Worm (Caenorhabditis elegans) whole organism, late embryonic: ENCODE measurements around the gene C56C10.4.

Experiments used
- C08G9.2 ChIP-seq: sonication (generic microtip); optimal IDR thresholded peaks from 2 replicates; lab custom pipeline; 2016; ENCODE audit warnings: mild to moderate bottlenecking, missing genetic modification characterization, moderate library complexity, missing compliant biosample characterization
- C38D4.7 ChIP-seq: fragments of 200-800 bp; sonication (Bioruptor generic); optimal IDR thresholded peaks from 2 replicates; lab custom pipeline; 2018; ENCODE audit warnings: mild to moderate bottlenecking, missing genetic modification characterization, moderate library complexity, missing compliant biosample characterization
- F13H6.1 ChIP-seq: sonication (generic microtip); optimal IDR thresholded peaks from 2 replicates; lab custom pipeline; 2016; ENCODE audit warnings: missing genetic modification characterization, missing compliant biosample characterization
- K02D7.2 ChIP-seq: sonication (generic microtip); optimal IDR thresholded peaks from 2 replicates; lab custom pipeline; 2017; ENCODE audit warnings: mild to moderate bottlenecking, missing genetic modification characterization, missing compliant biosample characterization
- ahr-1 ChIP-seq: sonication (generic microtip); optimal IDR thresholded peaks from 2 replicates; lab custom pipeline; 2016; ENCODE audit warnings: missing genetic modification characterization, missing compliant biosample characterization
- ceh-14 ChIP-seq: sonication (generic microtip); optimal IDR thresholded peaks from 2 replicates; lab custom pipeline; 2016; ENCODE audit warnings: missing genotype, missing genetic modification characterization, missing compliant biosample characterization
- ceh-22 ChIP-seq: sonication (generic microtip); optimal IDR thresholded peaks from 2 replicates; lab custom pipeline; 2017; ENCODE audit warnings: missing biosample characterization, missing genetic modification characterization
- ceh-30 ChIP-seq: fragments of 150-350 bp; optimal IDR thresholded peaks from 2 replicates; lab custom pipeline; 2014; ENCODE audit warnings: missing biosample characterization, missing genetic modification characterization
- ceh-34 ChIP-seq: sonication (generic microtip); optimal IDR thresholded peaks from 2 replicates; lab custom pipeline; 2016; ENCODE audit warnings: mild to moderate bottlenecking, missing genetic modification characterization, missing compliant biosample characterization
- ceh-45 ChIP-seq: fragments of 200-800 bp; sonication (Bioruptor generic); IDR thresholded peaks from 2 replicates; pipeline ENCODE4 v1.3.6; 2022; ENCODE audit warnings: missing genetic modification reagents, missing genetic modification characterization, missing compliant biosample characterization
- ceh-48 ChIP-seq: sonication (generic microtip); optimal IDR thresholded peaks from 2 replicates; lab custom pipeline; 2016; ENCODE audit warnings: missing genetic modification characterization, inconsistent platforms, missing compliant biosample characterization
- ceh-6 ChIP-seq: fragments of 200-800 bp; sonication (Bioruptor generic); optimal IDR thresholded peaks from 2 replicates; lab custom pipeline; 2018; ENCODE audit warnings: mild to moderate bottlenecking, missing genetic modification characterization, missing compliant biosample characterization
- ceh-9 ChIP-seq: sonication (generic microtip); optimal IDR thresholded peaks from 2 replicates; lab custom pipeline; 2016; ENCODE audit warnings: mild to moderate bottlenecking, missing genetic modification characterization, inconsistent platforms, missing compliant biosample characterization
- dmd-4 ChIP-seq: sonication (generic microtip); optimal IDR thresholded peaks from 2 replicates; lab custom pipeline; 2016; ENCODE audit warnings: borderline replicate concordance, missing genetic modification characterization, missing compliant biosample characterization
- dve-1 ChIP-seq: sonication (generic microtip); optimal IDR thresholded peaks from 2 replicates; lab custom pipeline; 2017; ENCODE audit warnings: antibody characterized with exemption, mild to moderate bottlenecking, missing genetic modification characterization, missing compliant biosample characterization
- elt-4 ChIP-seq: sonication (generic microtip); optimal IDR thresholded peaks from 2 replicates; lab custom pipeline; 2016; ENCODE audit warnings: missing genetic modification characterization, missing compliant biosample characterization
- ets-4 ChIP-seq: sonication (generic microtip); optimal IDR thresholded peaks from 2 replicates; lab custom pipeline; 2016; ENCODE audit warnings: missing genetic modification characterization, missing compliant biosample characterization
- eyg-1 ChIP-seq: sonication (generic microtip); optimal IDR thresholded peaks from 2 replicates; lab custom pipeline; 2016; ENCODE audit warnings: missing genotype, missing genetic modification characterization, missing compliant biosample characterization
- fax-1 ChIP-seq: sonication (generic microtip); optimal IDR thresholded peaks from 2 replicates; lab custom pipeline; 2016; ENCODE audit warnings: missing genotype, missing genetic modification characterization, missing compliant biosample characterization
- gmeb-2 ChIP-seq: sonication (generic microtip); optimal IDR thresholded peaks from 2 replicates; lab custom pipeline; 2016; ENCODE audit warnings: missing genetic modification characterization, inconsistent platforms, missing compliant biosample characterization
- hlh-30 ChIP-seq: sonication (generic microtip); optimal IDR thresholded peaks from 2 replicates; lab custom pipeline; 2017; ENCODE audit warnings: antibody characterized with exemption, missing genetic modification characterization, missing compliant biosample characterization; ENCODE audit not compliant: insufficient read depth
- hlh-6 ChIP-seq: sonication (generic microtip); optimal IDR thresholded peaks from 2 replicates; lab custom pipeline; 2016; ENCODE audit warnings: missing genotype, missing genetic modification characterization, missing compliant biosample characterization
- lin-11 ChIP-seq: fragments of 200-800 bp; sonication (Bioruptor generic); optimal IDR thresholded peaks from 2 replicates; lab custom pipeline; 2018; ENCODE audit warnings: mild to moderate bottlenecking, missing genetic modification characterization, missing compliant biosample characterization
- madf-2 ChIP-seq: sonication (generic microtip); optimal IDR thresholded peaks from 2 replicates; lab custom pipeline; 2017; ENCODE audit warnings: missing genetic modification characterization, missing compliant biosample characterization
- nfya-1 ChIP-seq: sonication (generic microtip); optimal IDR thresholded peaks from 2 replicates; lab custom pipeline; 2017; ENCODE audit warnings: missing genetic modification characterization, mild to moderate bottlenecking, missing compliant biosample characterization, antibody characterized with exemption, moderate library complexity
- nhr-11 ChIP-seq: fragments of 150-350 bp; optimal IDR thresholded peaks from 2 replicates; lab custom pipeline; 2014; ENCODE audit warnings: missing biosample characterization, missing genetic modification characterization
- nhr-232 ChIP-seq: sonication (generic microtip); optimal IDR thresholded peaks from 2 replicates; lab custom pipeline; 2016; ENCODE audit warnings: missing genetic modification characterization, missing compliant biosample characterization
- odd-2 ChIP-seq: sonication (generic microtip); optimal IDR thresholded peaks from 2 replicates; lab custom pipeline; 2017; ENCODE audit warnings: antibody characterized with exemption, mild to moderate bottlenecking, missing genetic modification characterization, missing compliant biosample characterization
- pag-3 ChIP-seq: sonication (generic microtip); optimal IDR thresholded peaks from 2 replicates; lab custom pipeline; 2016; ENCODE audit warnings: missing compliant biosample characterization, missing genetic modification characterization, borderline replicate concordance
- pat-9 ChIP-seq: fragments of 200-800 bp; sonication (Bioruptor generic); optimal IDR thresholded peaks from 2 replicates; lab custom pipeline; 2018; ENCODE audit warnings: mild to moderate bottlenecking, missing genetic modification characterization, moderate library complexity, missing compliant biosample characterization
- pax-1 ChIP-seq: fragments of 150-350 bp; optimal IDR thresholded peaks from 2 replicates; lab custom pipeline; 2014; ENCODE audit warnings: missing biosample characterization, missing genetic modification characterization
- pha-2 ChIP-seq: sonication (generic microtip); optimal IDR thresholded peaks from 2 replicates; lab custom pipeline; 2017; ENCODE audit warnings: mild to moderate bottlenecking, missing genetic modification characterization, missing compliant biosample characterization
- pha-4 ChIP-seq: fragments of 150-350 bp; optimal IDR thresholded peaks from 2 replicates; lab custom pipeline; 2018; ENCODE audit warnings: missing biosample characterization, missing genetic modification reagents, missing genetic modification characterization
- pqm-1 ChIP-seq: sonication (generic microtip); optimal IDR thresholded peaks from 2 replicates; lab custom pipeline; 2016; ENCODE audit warnings: missing genetic modification characterization, missing compliant biosample characterization
- pros-1 ChIP-seq: fragments of 150-350 bp; optimal IDR thresholded peaks from 2 replicates; lab custom pipeline; 2014; ENCODE audit warnings: missing biosample characterization, missing genetic modification reagents, missing genetic modification characterization
- rnt-1 ChIP-seq: sonication (generic microtip); optimal IDR thresholded peaks from 2 replicates; lab custom pipeline; 2016; ENCODE audit warnings: missing genetic modification characterization, missing compliant biosample characterization
- sox-2 ChIP-seq: fragments of 200-800 bp; sonication (Bioruptor generic); IDR thresholded peaks from 2 replicates; pipeline ENCODE4 v1.3.6; 2022; ENCODE audit warnings: missing genetic modification reagents, missing genetic modification characterization, missing compliant biosample characterization
- sox-4 ChIP-seq: sonication (generic microtip); optimal IDR thresholded peaks from 2 replicates; lab custom pipeline; 2017; ENCODE audit warnings: mild to moderate bottlenecking, missing genetic modification characterization, inconsistent platforms, missing compliant biosample characterization
- syd-9 ChIP-seq: sonication (generic microtip); optimal IDR thresholded peaks from 2 replicates; lab custom pipeline; 2016; ENCODE audit warnings: mild to moderate bottlenecking, missing genetic modification characterization, moderate library complexity, missing compliant biosample characterization
- tbx-2 ChIP-seq: sonication (generic microtip); optimal IDR thresholded peaks from 2 replicates; lab custom pipeline; 2016; ENCODE audit warnings: missing genetic modification characterization, missing compliant biosample characterization
- tbx-7 ChIP-seq: sonication (generic microtip); optimal IDR thresholded peaks from 2 replicates; lab custom pipeline; 2016; ENCODE audit warnings: missing genotype, missing genetic modification characterization, missing compliant biosample characterization
- ttx-3 ChIP-seq: sonication (generic microtip); optimal IDR thresholded peaks from 2 replicates; lab custom pipeline; 2016; ENCODE audit warnings: missing genetic modification reagents, missing genetic modification characterization, missing compliant biosample characterization
- unc-42 ChIP-seq: sonication (generic microtip); optimal IDR thresholded peaks from 2 replicates; lab custom pipeline; 2016; ENCODE audit warnings: missing genotype, missing genetic modification characterization, missing compliant biosample characterization
- unc-86 ChIP-seq: sonication (generic microtip); optimal IDR thresholded peaks from 2 replicates; lab custom pipeline; 2016; ENCODE audit warnings: missing genetic modification characterization, missing compliant biosample characterization
- ztf-16 ChIP-seq: sonication (generic microtip); optimal IDR thresholded peaks from 2 replicates; lab custom pipeline; 2017; ENCODE audit warnings: missing genetic modification characterization, missing compliant biosample characterization

Gene C56C10.4

DNA sequence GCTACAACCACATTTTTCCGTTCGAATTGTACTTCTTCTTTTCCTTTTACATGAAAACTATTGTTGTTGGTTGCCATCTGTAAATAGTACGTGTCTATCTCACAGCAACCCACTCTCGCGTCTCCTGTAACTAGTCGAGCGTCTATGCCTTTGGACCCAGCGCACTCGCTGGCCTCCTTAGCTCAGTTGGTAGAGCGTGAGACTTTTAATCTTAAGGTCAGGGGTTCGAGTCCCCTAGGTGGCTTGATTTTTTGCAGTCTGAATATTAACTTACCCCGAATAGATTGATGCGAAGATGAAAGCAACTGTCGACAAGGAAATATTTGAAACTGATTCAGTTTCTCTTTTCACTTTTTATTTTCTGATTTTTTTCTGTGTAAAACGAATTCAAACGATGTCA, 17.8 kb upstream of the C56C10.4 start, which contains the start of gene mpz-3 (continued):
- peak; percentile 10 for TF ChIP-seq ceh-34 (tag; lab: Kevin White, UChicago)
- TF ChIP-seq nhr-11 (tag; lab: Kevin White, UChicago) = no peak
- no peak for TF ChIP-seq pha-2
- TF ChIP-seq eyg-1 (tag; lab: Kevin White, UChicago) = no peak
- TF ChIP-seq unc-86 (tag; lab: Kevin White, UChicago) = no peak
- no peak for TF ChIP-seq ahr-1 (tag; lab: Kevin White, UChicago)
- TF ChIP-seq odd-2 (tag; lab: Kevin White, UChicago) = no peak
- no peak for TF ChIP-seq ceh-30 (tag; lab: Kevin White, UChicago)
- peak; percentile 42 for TF ChIP-seq ceh-6
- TF ChIP-seq pax-1 (tag; lab: Kevin White, UChicago) = no peak
- no peak for TF ChIP-seq ets-4 (tag; lab: Kevin White, UChicago)
- no peak for TF ChIP-seq nfya-1 (tag; lab: Kevin White, UChicago)
- no peak for TF ChIP-seq ceh-48 (tag; lab: Kevin White, UChicago)
- no peak for TF ChIP-seq elt-4 (tag; lab: Kevin White, UChicago)
- peak; percentile 39 for TF ChIP-seq lin-11 (tag; lab: Kevin White, UChicago)
- no peak for TF ChIP-seq ceh-22
- peak; percentile 47 for TF ChIP-seq hlh-6 (tag; lab: Kevin White, UChicago)
- TF ChIP-seq sox-2 (GFP tag; lab: Robert Waterston, UW) = peak; percentile 27; the same call in 1 of the 2 replicates
- TF ChIP-seq madf-2 (tag; lab: Kevin White, UChicago) = no peak
- peak; percentile 30 for TF ChIP-seq dve-1 (tag; lab: Kevin White, UChicago)
- peak; percentile 39 for TF ChIP-seq tbx-2 (tag; lab: Kevin White, UChicago)
- peak; percentile 55 for TF ChIP-seq ttx-3 (tag; lab: Kevin White, UChicago)
- peak; percentile 38 for TF ChIP-seq pat-9 (tag; lab: Kevin White, UChicago)
- TF ChIP-seq gmeb-2 = no peak
- TF ChIP-seq pag-3 (tag; lab: Kevin White, UChicago) = no peak
- TF ChIP-seq fax-1 (tag; lab: Kevin White, UChicago) = peak; percentile 23
- no peak for TF ChIP-seq rnt-1

- TF ChIP-seq ceh-45 (GFP tag; lab: Robert Waterston, UW) (no peak), ahr-1 (tag; lab: Kevin White, UChicago) (no peak), C38D4.7 (GFP tag; lab: Kevin White, UChicago) (no peak), madf-2 (tag; lab: Kevin White, UChicago) (no peak), tbx-7 (no peak), unc-42 (no peak), tbx-2 (tag; lab: Kevin White, UChicago) (no peak), nhr-232 (no peak), ztf-16 (tag; lab: Kevin White, UChicago) (no peak), nfya-1 (tag; lab: Kevin White, UChicago) (no peak), hlh-30 (tag; lab: Kevin White, UChicago) (no peak), sox-4 (tag; lab: Kevin White, UChicago) (no peak), K02D7.2 (tag; lab: Kevin White, UChicago) (no peak), elt-4 (tag; lab: Kevin White, UChicago) (no peak), C08G9.2 (tag; lab: Kevin White, UChicago) (no peak), ceh-9 (tag; lab: Kevin White, UChicago) (no peak), ceh-22 (no peak)
These were observed 16.2 kb upstream of the C56C10.4 start, which contains the start of the genes F18C5.5 and F18C5.9 for ce11 chrII:6566628-6567180. F18C5.5 (minus strand) TSS chrII:6566728. F18C5.9 (plus strand) TSS chrII:6567130.

- TF ChIP-seq syd-9 (tag; lab: Kevin White, UChicago) (no peak), elt-4 (tag; lab: Kevin White, UChicago) (no peak), tbx-2 (tag; lab: Kevin White, UChicago) (no peak), pqm-1 (no peak), tbx-7 (no peak), ceh-14 (no peak), pha-4 (no peak), sox-2 (GFP tag; lab: Robert Waterston, UW) (no peak), dmd-4 (tag; lab: Kevin White, UChicago) (no peak), F13H6.1 (tag; lab: Kevin White, UChicago) (no peak), madf-2 (tag; lab: Kevin White, UChicago) (no peak), pros-1 (tag; lab: Kevin White, UChicago) (no peak)
These were observed 14.2 kb upstream of the C56C10.4 start, which contains the start of gene sra-27 for ce11 chrII:6568707-6569106. sra-27 (plus strand) TSS chrII:6569007.
